Fruit fly (Drosophila melanogaster): Measurements from ENCODE around the gene mRpS14.

- no peak for TF ChIP-seq CG10348 (GFP tag; IDR thresholded peaks at IDR 0.05)
- TF ChIP-seq CG17806 (tag; optimal IDR thresholded peaks at IDR 0.05) = peak; percentile 18
- peak; percentile 21 for TF ChIP-seq CG9948 (tag; optimal IDR thresholded peaks at IDR 0.05)
- TF ChIP-seq fd96Ca (GFP tag; IDR thresholded peaks at IDR 0.05) = no peak
- TF ChIP-seq CG14655 (GFP tag; optimal IDR thresholded peaks at IDR 0.05) = peak; percentile 18
- no peak for TF ChIP-seq EcR (GFP tag; optimal IDR thresholded peaks at IDR 0.05)
- no peak for TF ChIP-seq CG12605 (GFP tag; IDR thresholded peaks at IDR 0.05)
- peak; percentile 17 for TF ChIP-seq CG8159 (tag; optimal IDR thresholded peaks at IDR 0.05)
Observed at dm6 chrX:19448297-19448696, 31.7 kb downstream of the mRpS14 start.
